Worm (Caenorhabditis elegans) whole organism, L4 larva: ENCODE measurements around the gene rbm-42.

Experiments
- D1046.2 ChIP-seq: fragments of 200-800 bp; sonication (Bioruptor generic); IDR thresholded peaks from 2 replicates; pipeline ENCODE4 v1.3.6; 2022; ENCODE audit warnings: missing genetic modification characterization, missing compliant biosample characterization
- F26F4.8 ChIP-seq: fragments of 200-800 bp; sonication (Bioruptor generic); conservative IDR thresholded peaks from 2 replicates; pipeline ENCODE4 v1.3.6; 2022; ENCODE audit warnings: missing genetic modification characterization, missing compliant biosample characterization
- F44E2.7 ChIP-seq: fragments of 200-800 bp; sonication (Bioruptor generic); IDR thresholded peaks from 2 replicates; pipeline ENCODE4 v2.1.2; 2022; ENCODE audit warnings: missing genetic modification characterization, missing compliant biosample characterization
- F49E8.2 ChIP-seq: sonication (generic microtip); optimal IDR thresholded peaks from 2 replicates; lab custom pipeline; 2016; ENCODE audit warnings: missing compliant biosample characterization, mild to moderate bottlenecking, missing genetic modification characterization, borderline replicate concordance
- Y105C5A.15 ChIP-seq: fragments of 200-800 bp; sonication (Bioruptor generic); IDR thresholded peaks from 2 replicates; pipeline ENCODE4 v1.3.6; 2022; ENCODE audit warnings: missing genetic modification characterization, missing compliant biosample characterization
- Y48G9A.11 ChIP-seq: fragments of 200-800 bp; sonication (Bioruptor generic); IDR thresholded peaks from 2 replicates; pipeline ENCODE4 v1.3.6; 2022; ENCODE audit warnings: missing genetic modification reagents, missing genetic modification characterization, missing compliant biosample characterization
- Y5F2A.4 ChIP-seq: fragments of 200-800 bp; sonication (Bioruptor generic); optimal IDR thresholded peaks from 2 replicates; lab custom pipeline; 2018; ENCODE audit warnings: mild to moderate bottlenecking, missing genetic modification characterization, missing compliant biosample characterization
- ceh-28 ChIP-seq: fragments of 150-350 bp; optimal IDR thresholded peaks from 2 replicates; lab custom pipeline; 2014; ENCODE audit warnings: missing biosample characterization, missing genetic modification reagents, missing genetic modification characterization
- ceh-82 ChIP-seq: sonication (generic microtip); optimal IDR thresholded peaks from 2 replicates; lab custom pipeline; 2017; ENCODE audit warnings: missing biosample characterization, missing genetic modification characterization
- cey-2 ChIP-seq: sonication (generic microtip); optimal IDR thresholded peaks from 3 replicates; lab custom pipeline; 2017; ENCODE audit warnings: missing genetic modification characterization, mild to moderate bottlenecking, missing compliant biosample characterization, antibody characterized with exemption, borderline replicate concordance; ENCODE audit not compliant: insufficient read depth
- ctbp-1 ChIP-seq: fragments of 200-800 bp; sonication (Bioruptor generic); IDR thresholded peaks from 2 replicates; pipeline ENCODE4 v1.3.6; 2022; ENCODE audit warnings: missing genetic modification reagents, missing genetic modification characterization, missing compliant biosample characterization
- daf-16 ChIP-seq, 3 experiments: sonication (generic microtip); optimal IDR thresholded peaks; 2 replicates each; lab custom pipeline; 2016 to 2017; ENCODE audit warnings: missing genetic modification characterization in 3 of 3, missing genetic modification reagents in 3 of 3, mild to moderate bottlenecking in 2 of 3, missing compliant biosample characterization in 2 of 3, missing biosample characterization in 1 of 3, moderate library complexity in 1 of 3
- daf-19 ChIP-seq: fragments of 200-800 bp; sonication (Bioruptor generic); conservative IDR thresholded peaks from 2 replicates; pipeline ENCODE4 v1.3.6; 2022; ENCODE audit warnings: missing genetic modification characterization, missing compliant biosample characterization
- dmd-6 ChIP-seq: fragments of 200-800 bp; sonication (Bioruptor generic); IDR thresholded peaks from 2 replicates; pipeline ENCODE4 v1.3.6; 2022; ENCODE audit warnings: missing genetic modification reagents, missing genetic modification characterization, missing compliant biosample characterization
- dmd-8 ChIP-seq: fragments of 200-800 bp; sonication (Bioruptor generic); IDR thresholded peaks from 2 replicates; pipeline ENCODE4 v1.3.6; 2022; ENCODE audit warnings: missing genetic modification characterization, missing compliant biosample characterization
- dmd-9 ChIP-seq: fragments of 200-800 bp; sonication (Bioruptor generic); IDR thresholded peaks from 2 replicates; pipeline ENCODE4 v1.3.6; 2022; ENCODE audit warnings: missing genetic modification reagents, missing genetic modification characterization, missing compliant biosample characterization
- dpl-1 ChIP-seq: fragments of 150-350 bp; optimal IDR thresholded peaks from 2 replicates; lab custom pipeline; 2014; ENCODE audit warnings: missing biosample characterization, missing genetic modification reagents, missing genetic modification characterization
- dve-1 ChIP-seq: sonication (generic microtip); optimal IDR thresholded peaks from 2 replicates; lab custom pipeline; 2017; ENCODE audit warnings: antibody characterized with exemption, mild to moderate bottlenecking, missing genetic modification characterization, missing compliant biosample characterization; ENCODE audit not compliant: insufficient read depth
- gei-8 ChIP-seq: fragments of 200-800 bp; sonication (Bioruptor generic); optimal IDR thresholded peaks from 2 replicates; lab custom pipeline; 2018; ENCODE audit warnings: mild to moderate bottlenecking, missing genetic modification characterization, missing compliant biosample characterization
- hlh-11 ChIP-seq: fragments of 200-800 bp; sonication (Bioruptor generic); optimal IDR thresholded peaks from 2 replicates; lab custom pipeline; 2018; ENCODE audit warnings: mild to moderate bottlenecking, missing genetic modification characterization, missing compliant biosample characterization
- jun-1 ChIP-seq: fragments of 150-350 bp; optimal IDR thresholded peaks from 2 replicates; lab custom pipeline; 2014; ENCODE audit warnings: missing biosample characterization, missing genetic modification reagents, missing genetic modification characterization
- lim-7 ChIP-seq: fragments of 200-800 bp; sonication (Bioruptor generic); IDR thresholded peaks from 2 replicates; pipeline ENCODE4 v1.3.6; 2022; ENCODE audit warnings: missing genetic modification characterization, missing compliant biosample characterization
- lin-29 ChIP-seq: fragments of 200-800 bp; sonication (Bioruptor generic); IDR thresholded peaks from 2 replicates; pipeline ENCODE4 v1.3.6; 2022; ENCODE audit warnings: missing genetic modification reagents, missing genetic modification characterization, missing compliant biosample characterization
- lin-38 ChIP-seq: fragments of 200-800 bp; sonication (Bioruptor generic); IDR thresholded peaks from 2 replicates; pipeline ENCODE4 v1.3.6; 2022; ENCODE audit warnings: missing genetic modification reagents, missing genetic modification characterization, missing compliant biosample characterization
- lir-3 ChIP-seq: sonication (generic microtip); optimal IDR thresholded peaks from 2 replicates; lab custom pipeline; 2016; ENCODE audit warnings: mild to moderate bottlenecking, missing genetic modification characterization, missing compliant biosample characterization
- lsy-2 ChIP-seq, 2 experiments: fragments of 150-350 bp in 1 of 2; sonication (generic microtip) in 1 of 2; optimal IDR thresholded peaks; 2 replicates each; lab custom pipeline; 2014 to 2017; ENCODE audit warnings: missing biosample characterization in 2 of 2, missing genetic modification characterization in 2 of 2
- mdl-1 ChIP-seq, 2 experiments: fragments of 150-350 bp in 1 of 2; sonication (generic microtip) in 1 of 2; optimal IDR thresholded peaks; 2 replicates each; lab custom pipeline; 2014 to 2017; ENCODE audit warnings: missing biosample characterization in 2 of 2, missing genetic modification characterization in 2 of 2
- mdt-29 ChIP-seq: fragments of 200-800 bp; sonication (Bioruptor generic); IDR thresholded peaks from 2 replicates; pipeline ENCODE4 v1.3.6; 2022; ENCODE audit warnings: missing genetic modification reagents, missing genetic modification characterization, missing compliant biosample characterization
- mes-2 ChIP-seq: sonication (generic microtip); optimal IDR thresholded peaks from 2 replicates; lab custom pipeline; 2016; ENCODE audit warnings: missing genotype, mild to moderate bottlenecking, missing genetic modification characterization, missing compliant biosample characterization; ENCODE audit not compliant: poor library complexity, severe bottlenecking
- nhr-11 ChIP-seq: fragments of 150-350 bp; optimal IDR thresholded peaks from 2 replicates; lab custom pipeline; 2014; ENCODE audit warnings: missing biosample characterization, missing genetic modification characterization
- nhr-237 ChIP-seq: sonication (generic microtip); optimal IDR thresholded peaks from 2 replicates; lab custom pipeline; 2017; ENCODE audit warnings: missing biosample characterization, missing genetic modification characterization
- nhr-41 ChIP-seq: fragments of 200-800 bp; sonication (Bioruptor generic); IDR thresholded peaks from 2 replicates; pipeline ENCODE4 v1.3.6; 2022; ENCODE audit warnings: missing genetic modification reagents, missing genetic modification characterization, missing compliant biosample characterization
- nhr-6 ChIP-seq: fragments of 150-350 bp; optimal IDR thresholded peaks from 2 replicates; lab custom pipeline; 2014; ENCODE audit warnings: missing biosample characterization, missing genetic modification characterization
- nhr-76 ChIP-seq: fragments of 150-350 bp; optimal IDR thresholded peaks from 2 replicates; lab custom pipeline; 2014; ENCODE audit warnings: missing biosample characterization, missing genetic modification characterization
- nhr-77 ChIP-seq: fragments of 150-350 bp; optimal IDR thresholded peaks from 2 replicates; lab custom pipeline; 2014; ENCODE audit warnings: missing biosample characterization, missing genetic modification characterization
- pha-4 ChIP-seq, 2 experiments: fragments of 150-350 bp in 1 of 2; fragments of 200-800 bp in 1 of 2; sonication (Bioruptor generic) in 1 of 2; IDR thresholded peaks in 1 of 2; optimal IDR thresholded peaks in 1 of 2; 2 replicates each; pipeline versions ENCODE4 v1.3.6 to Lab custom; 2014 to 2022; ENCODE audit warnings: missing genetic modification characterization in 2 of 2, missing genetic modification reagents in 2 of 2, missing biosample characterization in 1 of 2, missing compliant biosample characterization in 1 of 2
- saeg-2 ChIP-seq: fragments of 200-800 bp; sonication (Bioruptor generic); IDR thresholded peaks from 2 replicates; pipeline ENCODE4 v1.3.6; 2022; ENCODE audit warnings: missing genetic modification reagents, missing genetic modification characterization, missing compliant biosample characterization
- spr-1 ChIP-seq: sonication (generic microtip); optimal IDR thresholded peaks from 2 replicates; lab custom pipeline; 2016; ENCODE audit warnings: mild to moderate bottlenecking, missing genetic modification characterization, missing compliant biosample characterization
- vab-7 ChIP-seq: fragments of 200-800 bp; sonication (Bioruptor generic); IDR thresholded peaks from 2 replicates; pipeline ENCODE4 v1.3.6; 2022; ENCODE audit warnings: missing genetic modification reagents, missing genetic modification characterization, missing compliant biosample characterization
- zip-2 ChIP-seq: fragments of 150-350 bp; optimal IDR thresholded peaks from 2 replicates; lab custom pipeline; 2014; ENCODE audit warnings: missing biosample characterization, missing genetic modification characterization
- ztf-11 ChIP-seq: fragments of 150-350 bp; optimal IDR thresholded peaks from 2 replicates; lab custom pipeline; 2014; ENCODE audit warnings: missing biosample characterization, missing genetic modification characterization

rbm-42 gene

ce11 chrIII:5165211-5165610 lies 12.2 kb upstream of the rbm-42 start, which contains the start of gene T10F2.2:
Gene T10F2.2 (minus strand): TSS chrIII:5165311.
- TF ChIP-seq dmd-6 (GFP tag; lab: Robert Waterston, UW) (no peak), daf-19 (GFP tag; lab: Robert Waterston, UW) (no peak), dve-1 (no peak), ceh-28 (tag; lab: Kevin White, UChicago) (no peak), mdl-1 (tag; optimal IDR thresholded peaks at IDR 0.05; lab: Kevin White, UChicago) (no peak), lin-29 (GFP tag; lab: Robert Waterston, UW) (no peak), lir-3 (tag; lab: Kevin White, UChicago) (no peak)

ce11 chrIII:5162820-5163631 lies 10.0 kb upstream of the rbm-42 start, which contains the start of gene gars-1:
Gene gars-1 (minus strand): TSS chrIII:5163627.
- TF ChIP-seq D1046.2 (GFP tag; lab: Robert Waterston, UW) = no peak
- no peak for TF ChIP-seq cey-2 (tag; lab: Kevin White, UChicago)
- TF ChIP-seq mdt-29 (GFP tag; lab: Robert Waterston, UW) = no peak
- TF ChIP-seq lsy-2 (tag; optimal IDR thresholded peaks at IDR 0.05; lab: Kevin White, UChicago) = peak in 1 of 2 experiments; percentile 2
- no peak for TF ChIP-seq Y48G9A.11 (GFP tag; lab: Robert Waterston, UW)
- TF ChIP-seq vab-7 = no peak
- peak; percentile 11 for TF ChIP-seq dpl-1 (GFP tag; lab: Kevin White, UChicago)
- no peak for TF ChIP-seq pha-4 (GFP tag; IDR thresholded peaks at IDR 0.05; lab: Robert Waterston, UW)
- TF ChIP-seq pha-4 (tag; optimal IDR thresholded peaks at IDR 0.05; lab: Kevin White, UChicago) = no peak
- no peak for TF ChIP-seq dmd-8 (GFP tag; lab: Robert Waterston, UW)
- TF ChIP-seq dmd-9 = no peak
- TF ChIP-seq spr-1 (tag; lab: Kevin White, UChicago) = no peak
- peak; percentile 17 for TF ChIP-seq nhr-6 (tag; lab: Kevin White, UChicago)
- peak; percentile 9 for TF ChIP-seq nhr-77 (tag; lab: Kevin White, UChicago)
- TF ChIP-seq F44E2.7 (GFP tag; lab: Robert Waterston, UW) = no peak
- no peak for TF ChIP-seq daf-16 (GFP tag; optimal IDR thresholded peaks at IDR 0.05; lab: Kevin White, UChicago)
- TF ChIP-seq daf-16 (tag; optimal IDR thresholded peaks at IDR 0.05; lab: Kevin White, UChicago) = peak; percentile 14
- no peak for TF ChIP-seq nhr-41 (GFP tag; lab: Robert Waterston, UW)
- TF ChIP-seq nhr-11 = no peak
- no peak for TF ChIP-seq lin-29 (GFP tag; lab: Robert Waterston, UW)
- TF ChIP-seq lim-7 = no peak
- TF ChIP-seq nhr-237 (tag; lab: Kevin White, UChicago) = no peak
- no peak for TF ChIP-seq hlh-11 (tag; lab: Kevin White, UChicago)
- TF ChIP-seq Y105C5A.15 (GFP tag; lab: Robert Waterston, UW) = no peak
- no peak for TF ChIP-seq ztf-11
- no peak for TF ChIP-seq gei-8 (GFP tag; lab: Kevin White, UChicago)
- no peak for TF ChIP-seq ctbp-1 (GFP tag; lab: Robert Waterston, UW)
- TF ChIP-seq jun-1 = no peak
- TF ChIP-seq Y5F2A.4 (GFP tag; lab: Kevin White, UChicago) = no peak
- no peak for TF ChIP-seq ceh-82 (tag; lab: Kevin White, UChicago)
- no peak for TF ChIP-seq zip-2 (tag; lab: Kevin White, UChicago)
- TF ChIP-seq mes-2 (tag; lab: Kevin White, UChicago) = peak; percentile 8
- no peak for TF ChIP-seq nhr-76 (tag; lab: Kevin White, UChicago)
- no peak for TF ChIP-seq saeg-2 (GFP tag; lab: Robert Waterston, UW)
- no peak for TF ChIP-seq F49E8.2 (tag; lab: Kevin White, UChicago)
- TF ChIP-seq ceh-28 (tag; lab: Kevin White, UChicago) = no peak
- TF ChIP-seq F26F4.8 (GFP tag; lab: Robert Waterston, UW) = no peak
- TF ChIP-seq lin-38 (GFP tag; lab: Robert Waterston, UW) = 0 out of 2 replicates have a peak, but pooled peaks have one; percentile 12
